Worm (Caenorhabditis elegans) whole organism, late embryonic: Measurements from ENCODE around the gene R11F4.1.

Source experiments
- C38D4.7 ChIP-seq: fragments of 200-800 bp; sonication (Bioruptor generic); optimal IDR thresholded peaks from 2 replicates; lab custom pipeline; 2018; ENCODE audit warnings: mild to moderate bottlenecking, missing genetic modification characterization, moderate library complexity, missing compliant biosample characterization
- K02D7.2 ChIP-seq: sonication (generic microtip); optimal IDR thresholded peaks from 2 replicates; lab custom pipeline; 2017; ENCODE audit warnings: mild to moderate bottlenecking, missing genetic modification characterization, missing compliant biosample characterization
- K09A11.1 ChIP-seq: sonication (generic microtip); optimal IDR thresholded peaks from 2 replicates; lab custom pipeline; 2017; ENCODE audit warnings: antibody characterized with exemption, mild to moderate bottlenecking, missing genetic modification characterization, missing compliant biosample characterization; ENCODE audit not compliant: insufficient read depth
- T23F11.4 ChIP-seq: fragments of 200-800 bp; sonication (Bioruptor generic); optimal IDR thresholded peaks from 2 replicates; lab custom pipeline; 2018; ENCODE audit warnings: mild to moderate bottlenecking, missing genetic modification characterization, missing compliant biosample characterization
- Y22D7AL.16 ChIP-seq: sonication (generic microtip); optimal IDR thresholded peaks from 2 replicates; lab custom pipeline; 2016; ENCODE audit warnings: missing genetic modification characterization, missing compliant biosample characterization
- ama-1 ChIP-seq: fragments of 150-350 bp; optimal IDR thresholded peaks from 2 replicates; lab custom pipeline; 2014
- ceh-14 ChIP-seq: sonication (generic microtip); optimal IDR thresholded peaks from 2 replicates; lab custom pipeline; 2016; ENCODE audit warnings: missing genotype, missing genetic modification characterization, missing compliant biosample characterization
- ceh-18 ChIP-seq: sonication (generic microtip); optimal IDR thresholded peaks from 2 replicates; lab custom pipeline; 2016; ENCODE audit warnings: missing genetic modification characterization, missing compliant biosample characterization
- ceh-2 ChIP-seq: sonication (generic microtip); optimal IDR thresholded peaks from 2 replicates; lab custom pipeline; 2016; ENCODE audit warnings: missing genotype, missing genetic modification characterization, missing compliant biosample characterization
- ceh-22 ChIP-seq: sonication (generic microtip); optimal IDR thresholded peaks from 2 replicates; lab custom pipeline; 2017; ENCODE audit warnings: missing biosample characterization, missing genetic modification characterization
- ceh-24 ChIP-seq: sonication (generic microtip); optimal IDR thresholded peaks from 2 replicates; lab custom pipeline; 2016; ENCODE audit warnings: mild to moderate bottlenecking, missing genetic modification characterization, missing compliant biosample characterization
- ceh-31 ChIP-seq: sonication (generic microtip); optimal IDR thresholded peaks from 2 replicates; lab custom pipeline; 2016; ENCODE audit warnings: missing genetic modification characterization, missing compliant biosample characterization
- ceh-34 ChIP-seq: sonication (generic microtip); optimal IDR thresholded peaks from 2 replicates; lab custom pipeline; 2016; ENCODE audit warnings: mild to moderate bottlenecking, missing genetic modification characterization, missing compliant biosample characterization
- ceh-48 ChIP-seq: sonication (generic microtip); optimal IDR thresholded peaks from 2 replicates; lab custom pipeline; 2016; ENCODE audit warnings: missing genetic modification characterization, inconsistent platforms, missing compliant biosample characterization
- ceh-6 ChIP-seq: fragments of 200-800 bp; sonication (Bioruptor generic); optimal IDR thresholded peaks from 2 replicates; lab custom pipeline; 2018; ENCODE audit warnings: mild to moderate bottlenecking, missing genetic modification characterization, missing compliant biosample characterization
- ceh-9 ChIP-seq: sonication (generic microtip); optimal IDR thresholded peaks from 2 replicates; lab custom pipeline; 2016; ENCODE audit warnings: mild to moderate bottlenecking, missing genetic modification characterization, inconsistent platforms, missing compliant biosample characterization
- dve-1 ChIP-seq: sonication (generic microtip); optimal IDR thresholded peaks from 2 replicates; lab custom pipeline; 2017; ENCODE audit warnings: antibody characterized with exemption, mild to moderate bottlenecking, missing genetic modification characterization, missing compliant biosample characterization
- eyg-1 ChIP-seq: sonication (generic microtip); optimal IDR thresholded peaks from 2 replicates; lab custom pipeline; 2016; ENCODE audit warnings: missing genotype, missing genetic modification characterization, missing compliant biosample characterization
- fkh-10 ChIP-seq: fragments of 150-350 bp; optimal IDR thresholded peaks from 2 replicates; lab custom pipeline; 2014; ENCODE audit warnings: missing biosample characterization, missing genetic modification reagents, missing genetic modification characterization
- fkh-6 ChIP-seq: sonication (generic microtip); optimal IDR thresholded peaks from 2 replicates; lab custom pipeline; 2016; ENCODE audit warnings: missing genetic modification characterization, missing compliant biosample characterization
- gmeb-2 ChIP-seq: sonication (generic microtip); optimal IDR thresholded peaks from 2 replicates; lab custom pipeline; 2016; ENCODE audit warnings: missing genetic modification characterization, inconsistent platforms, missing compliant biosample characterization
- hlh-30 ChIP-seq: sonication (generic microtip); optimal IDR thresholded peaks from 2 replicates; lab custom pipeline; 2017; ENCODE audit warnings: antibody characterized with exemption, missing genetic modification characterization, missing compliant biosample characterization; ENCODE audit not compliant: insufficient read depth
- hlh-6 ChIP-seq: sonication (generic microtip); optimal IDR thresholded peaks from 2 replicates; lab custom pipeline; 2016; ENCODE audit warnings: missing genotype, missing genetic modification characterization, missing compliant biosample characterization
- lim-6 ChIP-seq: sonication (generic microtip); optimal IDR thresholded peaks from 2 replicates; lab custom pipeline; 2016; ENCODE audit warnings: missing genetic modification characterization, missing compliant biosample characterization
- lin-11 ChIP-seq: fragments of 200-800 bp; sonication (Bioruptor generic); optimal IDR thresholded peaks from 2 replicates; lab custom pipeline; 2018; ENCODE audit warnings: mild to moderate bottlenecking, missing genetic modification characterization, missing compliant biosample characterization
- madf-2 ChIP-seq: sonication (generic microtip); optimal IDR thresholded peaks from 2 replicates; lab custom pipeline; 2017; ENCODE audit warnings: missing genetic modification characterization, missing compliant biosample characterization
- nfya-1 ChIP-seq: sonication (generic microtip); optimal IDR thresholded peaks from 2 replicates; lab custom pipeline; 2017; ENCODE audit warnings: missing genetic modification characterization, mild to moderate bottlenecking, missing compliant biosample characterization, antibody characterized with exemption, moderate library complexity
- nhr-11 ChIP-seq: fragments of 150-350 bp; optimal IDR thresholded peaks from 2 replicates; lab custom pipeline; 2014; ENCODE audit warnings: missing biosample characterization, missing genetic modification characterization
- npax-4 ChIP-seq: sonication (generic microtip); optimal IDR thresholded peaks from 2 replicates; lab custom pipeline; 2016; ENCODE audit warnings: missing genetic modification characterization, missing compliant biosample characterization
- odd-2 ChIP-seq: sonication (generic microtip); optimal IDR thresholded peaks from 2 replicates; lab custom pipeline; 2017; ENCODE audit warnings: antibody characterized with exemption, mild to moderate bottlenecking, missing genetic modification characterization, missing compliant biosample characterization
- pha-4 ChIP-seq: fragments of 150-350 bp; optimal IDR thresholded peaks from 2 replicates; lab custom pipeline; 2018; ENCODE audit warnings: missing biosample characterization, missing genetic modification reagents, missing genetic modification characterization
- sdc-2 ChIP-seq: sonication (generic microtip); optimal IDR thresholded peaks from 2 replicates; lab custom pipeline; 2016; ENCODE audit warnings: missing genotype, missing genetic modification characterization, missing compliant biosample characterization
- sox-2 ChIP-seq: fragments of 200-800 bp; sonication (Bioruptor generic); IDR thresholded peaks from 2 replicates; pipeline ENCODE4 v1.3.6; 2022; ENCODE audit warnings: missing genetic modification reagents, missing genetic modification characterization, missing compliant biosample characterization
- syd-9 ChIP-seq: sonication (generic microtip); optimal IDR thresholded peaks from 2 replicates; lab custom pipeline; 2016; ENCODE audit warnings: mild to moderate bottlenecking, missing genetic modification characterization, moderate library complexity, missing compliant biosample characterization
- tbx-2 ChIP-seq: sonication (generic microtip); optimal IDR thresholded peaks from 2 replicates; lab custom pipeline; 2016; ENCODE audit warnings: missing genetic modification characterization, missing compliant biosample characterization
- tbx-7 ChIP-seq: sonication (generic microtip); optimal IDR thresholded peaks from 2 replicates; lab custom pipeline; 2016; ENCODE audit warnings: missing genotype, missing genetic modification characterization, missing compliant biosample characterization
- unc-3 ChIP-seq, 2 experiments: fragments of 200-800 bp in 1 of 2; sonication (Bioruptor generic) in 1 of 2; sonication (generic microtip) in 1 of 2; conservative IDR thresholded peaks in 1 of 2; optimal IDR thresholded peaks in 1 of 2; 2 replicates each; pipeline versions ENCODE4 v1.3.6 to Lab custom; 2016 to 2022; ENCODE audit warnings: missing compliant biosample characterization in 2 of 2, missing genetic modification characterization in 2 of 2, missing genetic modification reagents in 1 of 2
- unc-42 ChIP-seq: sonication (generic microtip); optimal IDR thresholded peaks from 2 replicates; lab custom pipeline; 2016; ENCODE audit warnings: missing genotype, missing genetic modification characterization, missing compliant biosample characterization
- unc-86 ChIP-seq: sonication (generic microtip); optimal IDR thresholded peaks from 2 replicates; lab custom pipeline; 2016; ENCODE audit warnings: missing genetic modification characterization, missing compliant biosample characterization
- ztf-16 ChIP-seq: sonication (generic microtip); optimal IDR thresholded peaks from 2 replicates; lab custom pipeline; 2017; ENCODE audit warnings: missing genetic modification characterization, missing compliant biosample characterization

Gene R11F4.1

DNA sequence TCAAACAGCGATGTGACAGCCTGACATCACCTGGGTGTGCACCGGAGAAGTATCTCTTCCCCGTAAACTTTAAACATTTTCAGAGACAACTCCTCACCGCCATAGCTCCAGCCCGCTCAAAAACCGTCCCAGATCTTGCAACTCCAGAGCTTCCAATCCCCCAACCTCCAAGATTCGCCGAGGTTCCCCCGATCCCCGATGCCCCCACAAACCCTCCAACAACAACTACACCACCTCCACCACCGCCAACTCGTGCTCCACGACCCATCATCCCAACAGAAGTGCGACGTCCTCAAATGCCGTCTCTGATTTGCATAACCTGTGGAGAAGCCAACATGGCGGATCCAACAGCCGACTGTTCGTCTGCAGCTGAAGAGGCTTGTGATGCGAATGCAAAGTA is 20.7 kb upstream of the R11F4.1 start:
- no peak for TF ChIP-seq hlh-30
- TF ChIP-seq sdc-2 (tag; lab: Kevin White, UChicago) = no peak
- TF ChIP-seq tbx-7 = no peak
- TF ChIP-seq fkh-10 (GFP tag; lab: Kevin White, UChicago) = no peak
- TF ChIP-seq sox-2 (GFP tag; lab: Robert Waterston, UW) = no peak
- no peak for TF ChIP-seq Y22D7AL.16 (tag; lab: Kevin White, UChicago)
- no peak for TF ChIP-seq unc-3 (GFP tag; conservative IDR thresholded peaks at IDR 0.05; lab: Robert Waterston, UW)
- TF ChIP-seq unc-3 (tag; optimal IDR thresholded peaks at IDR 0.05; lab: Kevin White, UChicago) = no peak
- TF ChIP-seq ceh-9 (tag; lab: Kevin White, UChicago) = no peak
- TF ChIP-seq lin-11 (tag; lab: Kevin White, UChicago) = no peak
- no peak for TF ChIP-seq ceh-34
- TF ChIP-seq odd-2 (tag; lab: Kevin White, UChicago) = no peak
- TF ChIP-seq syd-9 (tag; lab: Kevin White, UChicago) = no peak
- TF ChIP-seq lim-6 = no peak
- TF ChIP-seq ceh-31 (tag; lab: Kevin White, UChicago) = no peak
- TF ChIP-seq gmeb-2 (tag; lab: Kevin White, UChicago) = no peak
- no peak for TF ChIP-seq hlh-6 (tag; lab: Kevin White, UChicago)

DNA sequence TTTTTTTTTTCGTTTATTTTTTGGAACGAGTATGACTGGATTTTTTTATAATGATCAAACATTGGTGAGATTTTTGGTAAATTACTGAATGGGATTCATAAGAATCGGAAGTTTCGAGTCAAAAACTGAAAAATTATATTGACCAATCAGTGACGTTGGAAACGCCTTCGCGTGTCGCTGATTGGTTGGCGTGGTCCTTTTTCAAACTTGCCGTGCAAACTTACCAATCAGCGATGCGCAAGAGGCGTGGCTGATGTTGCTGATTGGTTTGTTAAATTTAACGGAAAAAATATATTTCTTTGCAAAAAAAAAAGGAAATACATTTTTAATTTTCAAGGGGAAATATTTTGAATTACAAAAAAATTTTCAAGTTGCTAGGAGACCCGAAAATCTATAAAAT is 17.0 kb upstream of the R11F4.1 start:
- TF ChIP-seq nfya-1 (tag; lab: Kevin White, UChicago) (peak; percentile 91), C38D4.7 (GFP tag; lab: Kevin White, UChicago) (no peak)

DNA sequence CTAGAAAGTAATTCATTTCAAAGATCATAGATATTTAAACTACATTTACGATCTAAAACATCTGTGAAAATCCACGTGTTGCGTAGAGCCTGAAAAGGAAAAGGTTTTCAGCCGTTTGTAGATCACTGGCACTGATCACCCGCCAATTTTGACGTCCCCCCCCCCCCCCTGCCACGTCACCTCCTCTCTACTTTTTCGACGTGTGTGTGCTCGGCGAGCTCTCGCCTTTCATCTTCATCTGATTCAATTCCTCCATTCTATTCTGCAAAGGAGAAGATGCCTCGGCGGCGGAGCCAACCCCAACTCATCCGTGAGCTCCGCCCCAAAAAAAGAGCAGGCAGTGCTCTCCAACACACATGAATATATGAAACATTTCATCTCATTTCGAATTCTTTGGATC is 10.6 kb upstream of the R11F4.1 start:
- TF ChIP-seq ceh-14 (tag; lab: Kevin White, UChicago) (no peak), lim-6 (no peak), ceh-24 (tag; lab: Kevin White, UChicago) (no peak), nhr-11 (tag; lab: Kevin White, UChicago) (no peak), ceh-34 (no peak), ama-1 (lab: Kevin White, UChicago) (no peak), unc-42 (tag; lab: Kevin White, UChicago) (no peak), ceh-2 (tag; lab: Kevin White, UChicago) (no peak), ceh-48 (no peak), gmeb-2 (tag; lab: Kevin White, UChicago) (no peak), madf-2 (tag; lab: Kevin White, UChicago) (no peak), eyg-1 (tag; lab: Kevin White, UChicago) (no peak), C38D4.7 (GFP tag; lab: Kevin White, UChicago) (no peak), ceh-18 (tag; lab: Kevin White, UChicago) (no peak), pha-4 (no peak), ceh-22 (no peak), odd-2 (tag; lab: Kevin White, UChicago) (no peak), fkh-6 (tag; lab: Kevin White, UChicago) (no peak), K02D7.2 (tag; lab: Kevin White, UChicago) (no peak)
- TF ChIP-seq, all 69 proteins: peak for 0

DNA sequence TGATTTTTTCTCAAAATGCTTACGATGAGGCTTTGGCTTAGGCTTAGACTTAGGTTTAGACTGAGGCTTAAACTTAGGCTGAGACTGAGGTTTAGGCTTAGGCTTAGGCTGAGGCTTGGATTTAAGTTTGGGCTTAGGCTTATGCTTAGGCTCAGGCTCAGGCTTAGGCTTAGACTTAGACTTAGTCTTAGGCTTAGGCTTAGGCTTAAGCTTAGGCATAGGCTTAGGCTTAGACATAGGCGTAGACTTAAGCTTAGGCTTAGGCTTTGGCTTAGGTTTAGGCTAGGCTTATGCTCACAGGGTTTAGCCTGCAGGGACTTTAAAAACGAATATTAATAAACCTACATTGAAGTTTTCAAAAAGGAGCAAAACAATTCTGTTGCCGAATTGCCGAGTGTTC is 9.8 kb upstream of the R11F4.1 start:
- TF ChIP-seq lim-6 (no peak), dve-1 (peak; percentile 65)

DNA sequence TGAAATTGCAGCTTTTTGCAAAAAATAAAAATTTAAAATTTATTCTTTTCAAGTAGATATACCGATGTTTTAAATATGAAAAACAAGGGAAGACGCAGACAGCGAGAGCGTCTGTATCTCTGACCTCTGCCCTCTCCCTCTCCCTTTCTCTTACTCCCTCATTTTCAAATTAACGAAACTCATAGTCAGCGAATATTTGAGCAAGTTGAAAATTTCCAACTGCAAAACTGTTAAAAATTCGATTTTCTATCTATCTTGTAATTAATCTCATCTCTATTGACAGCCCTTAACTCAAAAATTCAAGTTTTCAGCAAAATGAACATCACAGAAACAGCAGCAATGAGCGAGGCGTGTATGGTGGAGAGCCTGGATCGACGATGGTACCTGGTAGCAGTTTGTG is 9.0 kb upstream of the R11F4.1 start, which contains the start of gene R11F4.2:
R11F4.2 (plus strand) TSS at position 301 of the 400 bp plus-strand sequence.
- TF ChIP-seq lin-11 (tag; lab: Kevin White, UChicago) (no peak), npax-4 (tag; lab: Kevin White, UChicago) (no peak), T23F11.4 (no peak), ceh-6 (GFP tag; lab: Kevin White, UChicago) (no peak), hlh-6 (tag; lab: Kevin White, UChicago) (no peak), ztf-16 (tag; lab: Kevin White, UChicago) (no peak), ceh-22 (no peak), tbx-7 (no peak), tbx-2 (no peak), unc-86 (tag; lab: Kevin White, UChicago) (no peak), K09A11.1 (no peak), madf-2 (tag; lab: Kevin White, UChicago) (no peak), lim-6 (no peak), nhr-11 (tag; lab: Kevin White, UChicago) (no peak), ceh-9 (tag; lab: Kevin White, UChicago) (no peak)
- TF ChIP-seq, all 69 proteins: peak for 0
